Worm (Caenorhabditis elegans) whole organism, L2 larva: Measurements from ENCODE around the gene C52E4.7.

ENCODE experiments used
- C34F6.9 ChIP-seq: fragments of 150-350 bp; optimal IDR thresholded peaks from 2 replicates; lab custom pipeline; 2014; ENCODE audit warnings: missing biosample characterization, missing genetic modification characterization
- F13H6.1 ChIP-seq: sonication (generic microtip); optimal IDR thresholded peaks from 2 replicates; lab custom pipeline; 2016; ENCODE audit warnings: missing genetic modification characterization, missing compliant biosample characterization
- Y55F3AM.14 ChIP-seq: fragments of 200-800 bp; sonication (Bioruptor generic); optimal IDR thresholded peaks from 2 replicates; lab custom pipeline; 2018; ENCODE audit warnings: mild to moderate bottlenecking, missing genetic modification characterization, missing compliant biosample characterization
- ZK546.5 ChIP-seq: sonication (generic microtip); optimal IDR thresholded peaks from 2 replicates; lab custom pipeline; 2017; ENCODE audit warnings: missing biosample characterization, missing genetic modification characterization
- alr-1 ChIP-seq: fragments of 150-350 bp; optimal IDR thresholded peaks from 2 replicates; lab custom pipeline; 2014; ENCODE audit warnings: missing biosample characterization, missing genetic modification characterization
- aly-2 ChIP-seq: fragments of 150-350 bp; optimal IDR thresholded peaks from 2 replicates; lab custom pipeline; 2014; ENCODE audit warnings: missing biosample characterization, missing genetic modification characterization
- ama-1 ChIP-seq: fragments of 150-350 bp; optimal IDR thresholded peaks from 2 replicates; lab custom pipeline; 2018; ENCODE audit warnings: inconsistent platforms
- ceh-82 ChIP-seq: fragments of 150-350 bp; optimal IDR thresholded peaks from 2 replicates; lab custom pipeline; 2014; ENCODE audit warnings: missing biosample characterization, missing genetic modification characterization
- crh-2 ChIP-seq: sonication (generic microtip); optimal IDR thresholded peaks from 2 replicates; lab custom pipeline; 2017; ENCODE audit warnings: missing biosample characterization, missing genetic modification characterization
- dmd-4 ChIP-seq: sonication (generic microtip); optimal IDR thresholded peaks from 2 replicates; lab custom pipeline; 2017; ENCODE audit warnings: missing biosample characterization, missing genetic modification characterization
- egl-27 ChIP-seq: sonication (generic microtip); optimal IDR thresholded peaks from 3 replicates; lab custom pipeline; 2017; ENCODE audit warnings: missing biosample characterization, missing genetic modification reagents, missing genetic modification characterization
- elt-1 ChIP-seq: fragments of 150-350 bp; optimal IDR thresholded peaks from 2 replicates; lab custom pipeline; 2014; ENCODE audit warnings: missing biosample characterization, missing genetic modification characterization
- elt-3 ChIP-seq: sonication (generic microtip); optimal IDR thresholded peaks from 2 replicates; lab custom pipeline; 2017; ENCODE audit warnings: missing biosample characterization, missing genetic modification characterization
- fos-1 ChIP-seq: fragments of 150-350 bp; optimal IDR thresholded peaks from 2 replicates; lab custom pipeline; 2014; ENCODE audit warnings: missing biosample characterization, missing genetic modification characterization
- gmeb-1 ChIP-seq: fragments of 150-350 bp; optimal IDR thresholded peaks from 2 replicates; lab custom pipeline; 2014; ENCODE audit warnings: missing biosample characterization, missing genetic modification characterization
- lin-11 ChIP-seq: fragments of 150-350 bp; sonication (generic microtip); optimal IDR thresholded peaks from 2 replicates; lab custom pipeline; 2014; ENCODE audit warnings: missing biosample characterization, missing genetic modification characterization, inconsistent platforms, mixed read lengths
- lin-13 ChIP-seq: fragments of 150-350 bp; optimal IDR thresholded peaks from 2 replicates; lab custom pipeline; 2014; ENCODE audit warnings: missing biosample characterization, missing genetic modification reagents, missing genetic modification characterization
- lin-39 ChIP-seq: fragments of 150-350 bp; optimal IDR thresholded peaks from 2 replicates; lab custom pipeline; 2014; ENCODE audit warnings: missing biosample characterization, missing genetic modification reagents, missing genetic modification characterization
- lsy-2 ChIP-seq, 2 experiments: fragments of 150-350 bp in 1 of 2; sonication (generic microtip) in 1 of 2; optimal IDR thresholded peaks; 2 replicates each; lab custom pipeline; 2014 to 2017; ENCODE audit warnings: missing biosample characterization in 2 of 2, missing genetic modification characterization in 2 of 2
- mab-5 ChIP-seq: fragments of 150-350 bp; optimal IDR thresholded peaks from 2 replicates; lab custom pipeline; 2014; ENCODE audit warnings: missing biosample characterization, missing genetic modification characterization
- mbf-1 ChIP-seq: sonication (generic microtip); optimal IDR thresholded peaks from 2 replicates; lab custom pipeline; 2017; ENCODE audit warnings: missing biosample characterization, missing genetic modification characterization
- nhr-11 ChIP-seq: fragments of 150-350 bp; optimal IDR thresholded peaks from 2 replicates; lab custom pipeline; 2014; ENCODE audit warnings: missing biosample characterization, missing genetic modification characterization
- nhr-12 ChIP-seq: fragments of 150-350 bp; optimal IDR thresholded peaks from 2 replicates; lab custom pipeline; 2014; ENCODE audit warnings: missing biosample characterization, missing genetic modification characterization
- nhr-129 ChIP-seq: fragments of 150-350 bp; optimal IDR thresholded peaks from 2 replicates; lab custom pipeline; 2014; ENCODE audit warnings: missing biosample characterization, missing genetic modification characterization
- nhr-21 ChIP-seq: fragments of 150-350 bp; optimal IDR thresholded peaks from 2 replicates; lab custom pipeline; 2014; ENCODE audit warnings: missing biosample characterization, missing genetic modification characterization
- nhr-23 ChIP-seq: fragments of 150-350 bp; optimal IDR thresholded peaks from 2 replicates; lab custom pipeline; 2014; ENCODE audit warnings: missing biosample characterization, missing genetic modification reagents, missing genetic modification characterization
- nhr-237 ChIP-seq: fragments of 150-350 bp; optimal IDR thresholded peaks from 2 replicates; lab custom pipeline; 2014; ENCODE audit warnings: missing biosample characterization, missing genetic modification characterization
- nhr-25 ChIP-seq: fragments of 150-350 bp; sonication (generic microtip); optimal IDR thresholded peaks from 3 replicates; lab custom pipeline; 2014; ENCODE audit warnings: missing biosample characterization, missing genetic modification characterization
- nhr-6 ChIP-seq: fragments of 150-350 bp; optimal IDR thresholded peaks from 2 replicates; lab custom pipeline; 2014; ENCODE audit warnings: missing biosample characterization, missing genetic modification characterization
- nhr-77 ChIP-seq: fragments of 150-350 bp; optimal IDR thresholded peaks from 2 replicates; lab custom pipeline; 2014; ENCODE audit warnings: missing biosample characterization, missing genetic modification characterization
- peb-1 ChIP-seq: fragments of 150-350 bp; optimal IDR thresholded peaks from 2 replicates; lab custom pipeline; 2014; ENCODE audit warnings: missing biosample characterization, missing genetic modification characterization
- sem-4 ChIP-seq: fragments of 150-350 bp; optimal IDR thresholded peaks from 2 replicates; lab custom pipeline; 2014; ENCODE audit warnings: missing biosample characterization, missing genetic modification reagents, missing genetic modification characterization
- skn-1 ChIP-seq: sonication (generic microtip); optimal IDR thresholded peaks from 2 replicates; lab custom pipeline; 2017; ENCODE audit warnings: missing biosample characterization, missing genetic modification characterization
- sma-3 ChIP-seq: sonication (generic microtip); optimal IDR thresholded peaks from 2 replicates; lab custom pipeline; 2016; ENCODE audit warnings: missing genetic modification reagents, missing genetic modification characterization, missing compliant biosample characterization
- sma-9 ChIP-seq, 2 experiments: fragments of 150-350 bp in 1 of 2; sonication (generic microtip) in 1 of 2; optimal IDR thresholded peaks; 2 replicates each; lab custom pipeline; 2014 to 2016; ENCODE audit warnings: missing genetic modification characterization in 2 of 2, mild to moderate bottlenecking in 1 of 2, missing biosample characterization in 1 of 2, missing compliant biosample characterization in 1 of 2, missing genetic modification reagents in 1 of 2, moderate library complexity in 1 of 2
- snpc-4 ChIP-seq: fragments of 150-350 bp; optimal IDR thresholded peaks from 2 replicates; lab custom pipeline; 2014; ENCODE audit warnings: missing biosample characterization, missing genetic modification characterization
- unc-39 ChIP-seq: fragments of 150-350 bp; optimal IDR thresholded peaks from 2 replicates; lab custom pipeline; 2014; ENCODE audit warnings: missing biosample characterization, missing genetic modification characterization
- unc-55 ChIP-seq: fragments of 150-350 bp; sonication (generic microtip); optimal IDR thresholded peaks from 3 replicates; lab custom pipeline; 2014; ENCODE audit warnings: missing biosample characterization, missing genetic modification reagents, missing genetic modification characterization
- unc-62 ChIP-seq: fragments of 150-350 bp; optimal IDR thresholded peaks from 2 replicates; lab custom pipeline; 2014; ENCODE audit warnings: missing biosample characterization, missing genetic modification reagents, missing genetic modification characterization
- zag-1 ChIP-seq: fragments of 150-350 bp; optimal IDR thresholded peaks from 2 replicates; lab custom pipeline; 2014; ENCODE audit warnings: missing biosample characterization, missing genetic modification characterization
- ztf-1 ChIP-seq: fragments of 200-800 bp; sonication (Bioruptor generic); conservative IDR thresholded peaks from 2 replicates; pipeline ENCODE4 v1.3.6; 2022; ENCODE audit warnings: missing genetic modification characterization, missing compliant biosample characterization
- ztf-11 ChIP-seq: sonication (generic microtip); optimal IDR thresholded peaks from 2 replicates; lab custom pipeline; 2017; ENCODE audit warnings: missing biosample characterization, missing genetic modification characterization
- ztf-4 ChIP-seq: fragments of 150-350 bp; optimal IDR thresholded peaks from 2 replicates; lab custom pipeline; 2014; ENCODE audit warnings: missing biosample characterization, missing genetic modification characterization

Gene C52E4.7

DNA sequence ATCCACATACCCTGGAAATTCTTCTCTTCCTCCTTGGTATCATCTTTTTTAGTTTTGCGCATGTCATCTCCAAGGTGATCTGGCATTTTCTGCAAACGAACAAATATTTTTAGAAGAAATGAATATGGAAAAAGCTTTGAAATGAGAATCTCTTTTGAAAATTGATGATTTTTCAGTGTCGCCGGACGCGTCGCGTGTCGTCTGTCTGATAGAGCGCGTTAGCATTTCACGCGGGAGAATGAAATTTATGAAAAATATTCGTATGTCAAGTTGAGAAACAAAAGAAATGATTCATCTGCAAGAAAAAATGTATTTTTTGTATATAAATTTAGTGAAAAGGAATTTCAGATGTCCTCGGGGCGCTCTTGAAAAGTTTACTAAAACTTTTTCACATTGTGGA is 11.8 kb upstream of the C52E4.7 start, which contains the start of gene rpt-1:
Gene rpt-1, minus strand, starts transcription at position 89 of the 400 bp plus-strand sequence.
- peak; percentile 15 for TF ChIP-seq sem-4
- TF ChIP-seq ama-1 (lab: Kevin White, UChicago), result peak; percentile 49
- TF ChIP-seq ceh-82 (tag; lab: Kevin White, UChicago), result no peak
- TF ChIP-seq elt-1 (tag; lab: Kevin White, UChicago), result no peak
- TF ChIP-seq nhr-21 (tag; lab: Kevin White, UChicago), result peak; percentile 33
- TF ChIP-seq ztf-4 (tag; lab: Kevin White, UChicago), result peak; percentile 10
- no peak for TF ChIP-seq nhr-11 (tag; lab: Kevin White, UChicago)
- peak; percentile 82 for TF ChIP-seq skn-1
- peak; percentile 24 for TF ChIP-seq lin-11
- no peak for TF ChIP-seq nhr-23 (tag; lab: Kevin White, UChicago)
- peak; percentile 92 for TF ChIP-seq snpc-4 (tag; lab: Kevin White, UChicago)
- no peak for TF ChIP-seq aly-2 (tag; lab: Kevin White, UChicago)
- peak; percentile 26 for TF ChIP-seq F13H6.1 (tag; lab: Kevin White, UChicago)
- TF ChIP-seq egl-27 (tag; lab: Kevin White, UChicago), result no peak
- peak; percentile 70 for TF ChIP-seq sma-3 (GFP tag; lab: Kevin White, UChicago)
- no peak for TF ChIP-seq lin-39
- no peak for TF ChIP-seq peb-1 (tag; lab: Kevin White, UChicago)
- no peak for TF ChIP-seq nhr-237
- TF ChIP-seq nhr-129 (tag; lab: Kevin White, UChicago), result peak; percentile 50
- peak; percentile 37 for TF ChIP-seq fos-1 (tag; lab: Kevin White, UChicago)
- TF ChIP-seq mab-5 (tag; lab: Kevin White, UChicago), result no peak
- TF ChIP-seq gmeb-1 (tag; lab: Kevin White, UChicago), result peak; percentile 90
- peak; percentile 65 for TF ChIP-seq sma-9 (GFP tag; optimal IDR thresholded peaks at IDR 0.05; lab: Kevin White, UChicago)
- TF ChIP-seq sma-9 (tag; optimal IDR thresholded peaks at IDR 0.05; lab: Kevin White, UChicago), result no peak
- TF ChIP-seq zag-1 (tag; lab: Kevin White, UChicago), result no peak
- TF ChIP-seq Y55F3AM.14 (GFP tag; lab: Kevin White, UChicago), result no peak
- peak; percentile 80 for TF ChIP-seq unc-55 (GFP tag; lab: Kevin White, UChicago)
- TF ChIP-seq lsy-2 (tag; optimal IDR thresholded peaks at IDR 0.05; lab: Kevin White, UChicago), result peak; percentile 35 to 77
- TF ChIP-seq mbf-1 (tag; lab: Kevin White, UChicago), result no peak
- peak; percentile 88 for TF ChIP-seq C34F6.9 (tag; lab: Kevin White, UChicago)
- no peak for TF ChIP-seq unc-62 (GFP tag; lab: Kevin White, UChicago)
- no peak for TF ChIP-seq alr-1 (tag; lab: Kevin White, UChicago)
- TF ChIP-seq nhr-25 (tag; lab: Kevin White, UChicago), result peak; percentile 56
- peak; percentile 50 for TF ChIP-seq crh-2 (tag; lab: Kevin White, UChicago)
- TF ChIP-seq lin-13 (GFP tag; lab: Kevin White, UChicago), result peak; percentile 54
- no peak for TF ChIP-seq nhr-6 (tag; lab: Kevin White, UChicago)
- TF ChIP-seq unc-39 (tag; lab: Kevin White, UChicago), result no peak

DNA sequence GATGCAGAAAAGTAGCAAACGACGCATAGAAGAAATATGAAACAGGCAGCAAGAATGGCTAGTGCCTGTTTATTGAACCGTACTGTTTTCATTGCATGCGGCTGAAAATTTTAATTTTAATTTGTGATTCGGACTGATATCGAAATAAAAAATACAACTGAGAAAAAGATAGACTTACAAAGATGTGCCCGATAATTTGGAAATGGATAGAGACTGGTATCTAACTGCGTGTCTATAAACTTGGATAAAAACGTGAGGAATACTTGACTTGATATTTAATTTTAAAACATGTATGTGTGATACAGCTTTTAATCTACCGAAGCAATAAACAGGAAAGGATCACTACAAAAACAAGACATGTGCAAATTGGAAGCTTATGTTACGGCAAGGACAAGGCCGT is 8.7 kb upstream of the C52E4.7 start, which contains the start of gene mans-2:
Gene mans-2, minus strand, starts transcription at position 101 of the 400 bp plus-strand sequence.
- TF ChIP-seq ztf-1 (GFP tag; lab: Robert Waterston, UW), result no peak
- TF ChIP-seq Y55F3AM.14 (GFP tag; lab: Kevin White, UChicago), result no peak
- no peak for TF ChIP-seq fos-1 (tag; lab: Kevin White, UChicago)
- TF ChIP-seq egl-27 (tag; lab: Kevin White, UChicago), result no peak
- TF ChIP-seq nhr-11 (tag; lab: Kevin White, UChicago), result no peak
- no peak for TF ChIP-seq nhr-21 (tag; lab: Kevin White, UChicago)

DNA sequence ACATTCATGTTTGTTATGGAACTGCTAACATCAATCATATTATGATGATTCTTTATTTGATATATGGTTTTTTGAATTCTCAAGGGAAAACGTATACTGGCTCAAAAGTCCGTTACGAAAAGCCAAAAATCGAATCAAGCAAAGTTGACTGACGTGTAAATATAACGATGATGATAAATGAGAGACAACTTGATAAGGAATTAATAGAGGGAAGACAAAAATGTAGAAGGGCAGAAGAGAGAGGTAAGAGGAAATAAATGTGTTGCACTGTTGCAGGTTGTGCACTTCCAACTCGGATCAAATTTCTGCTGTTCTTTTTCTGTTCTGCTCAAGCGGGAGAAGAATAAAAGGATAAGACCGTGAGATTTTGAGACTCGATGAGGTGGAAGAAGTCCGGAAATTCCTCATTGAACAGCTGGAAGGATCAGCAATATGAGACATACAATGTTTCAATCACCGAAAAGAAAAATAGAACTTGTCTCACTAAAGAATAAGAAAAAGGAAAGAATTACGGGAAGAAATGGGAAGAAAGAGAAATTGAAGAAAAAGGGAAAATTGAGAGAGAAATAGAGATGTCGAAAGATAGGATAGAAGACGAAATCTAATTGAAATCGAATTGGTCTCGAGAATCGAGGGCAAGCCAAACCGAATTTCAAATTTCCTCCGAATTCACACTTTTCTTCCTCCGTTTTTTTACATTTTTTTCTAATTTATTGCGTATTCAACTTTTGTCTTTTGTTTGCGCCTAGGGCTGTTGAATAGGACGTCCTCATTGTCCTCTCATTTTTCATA is 7.8 kb upstream of the C52E4.7 start:
- TF ChIP-seq lin-39 (no peak), ceh-82 (tag; lab: Kevin White, UChicago) (no peak), C34F6.9 (tag; lab: Kevin White, UChicago) (peak; percentile 27), egl-27 (tag; lab: Kevin White, UChicago) (no peak), lin-13 (GFP tag; lab: Kevin White, UChicago) (no peak), nhr-21 (tag; lab: Kevin White, UChicago) (no peak), nhr-6 (tag; lab: Kevin White, UChicago) (no peak), skn-1 (no peak), ztf-4 (tag; lab: Kevin White, UChicago) (no peak), nhr-77 (tag; lab: Kevin White, UChicago) (no peak), aly-2 (tag; lab: Kevin White, UChicago) (no peak), elt-1 (tag; lab: Kevin White, UChicago) (no peak), snpc-4 (tag; lab: Kevin White, UChicago) (no peak), nhr-23 (tag; lab: Kevin White, UChicago) (no peak), nhr-12 (tag; lab: Kevin White, UChicago) (no peak), lin-11 (no peak), ztf-1 (GFP tag; lab: Robert Waterston, UW) (no peak), unc-55 (GFP tag; lab: Kevin White, UChicago) (no peak), mbf-1 (tag; lab: Kevin White, UChicago) (no peak), Y55F3AM.14 (GFP tag; lab: Kevin White, UChicago) (no peak), elt-3 (tag; lab: Kevin White, UChicago) (no peak), alr-1 (tag; lab: Kevin White, UChicago) (no peak), ZK546.5 (tag; lab: Kevin White, UChicago) (no peak), F13H6.1 (tag; lab: Kevin White, UChicago) (no peak), unc-39 (tag; lab: Kevin White, UChicago) (no peak), ztf-11 (tag; lab: Kevin White, UChicago) (no peak), sma-3 (GFP tag; lab: Kevin White, UChicago) (no peak), sem-4 (peak; percentile 68), nhr-237 (no peak), lsy-2 (tag; optimal IDR thresholded peaks at IDR 0.05; lab: Kevin White, UChicago) (no peak), dmd-4 (no peak)
